Worm (Caenorhabditis elegans): ENCODE data around the gene bkip-1.

bkip-1 gene

DNA sequence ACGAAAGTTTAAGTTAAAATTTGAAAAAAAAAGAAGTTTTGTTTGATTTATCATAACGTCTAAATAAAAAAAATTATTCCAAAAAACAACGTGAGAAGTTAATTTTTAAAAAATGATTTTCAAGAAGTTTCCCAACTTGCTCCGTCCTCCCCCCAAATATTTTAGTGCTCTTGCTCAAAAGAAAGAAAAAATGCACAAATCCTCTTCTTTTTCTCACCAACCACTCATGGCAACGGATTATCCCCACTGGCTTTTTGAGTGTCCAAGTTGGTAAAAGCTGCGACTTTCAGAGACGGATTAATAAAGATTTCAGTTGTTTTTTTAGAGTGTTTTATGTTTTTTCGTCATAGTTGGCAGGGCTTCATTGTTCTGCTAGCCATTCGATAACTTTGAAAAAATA lies 3.5 kb upstream of the bkip-1 start, which contains the start of gene Y39G8C.2:
Y39G8C.2 (minus strand) TSS at position 101 of the 400 bp plus-strand sequence.
- TF ChIP-seq ceh-16 (tag; optimal IDR thresholded peaks at IDR 0.05): no peak
- no peak for TF ChIP-seq nhr-23 (tag; optimal IDR thresholded peaks at IDR 0.05)
- TF ChIP-seq F13H6.1 (tag; optimal IDR thresholded peaks at IDR 0.05): no peak
- no peak for TF ChIP-seq elt-1 (tag; optimal IDR thresholded peaks at IDR 0.05)
- TF ChIP-seq sma-9 (GFP tag; optimal IDR thresholded peaks at IDR 0.05): no peak
- no peak for TF ChIP-seq sma-9 (tag; optimal IDR thresholded peaks at IDR 0.05)
- no peak for TF ChIP-seq R02D3.7 (tag; optimal IDR thresholded peaks at IDR 0.05)
- TF ChIP-seq lin-39 (tag; optimal IDR thresholded peaks at IDR 0.05): no peak
- no peak for TF ChIP-seq lin-13 (GFP tag; optimal IDR thresholded peaks at IDR 0.05)
- no peak for TF ChIP-seq egl-27 (tag; optimal IDR thresholded peaks at IDR 0.05)
- no peak for TF ChIP-seq nhr-12 (tag; optimal IDR thresholded peaks at IDR 0.05)
- no peak for TF ChIP-seq aly-2 (tag; optimal IDR thresholded peaks at IDR 0.05)

DNA sequence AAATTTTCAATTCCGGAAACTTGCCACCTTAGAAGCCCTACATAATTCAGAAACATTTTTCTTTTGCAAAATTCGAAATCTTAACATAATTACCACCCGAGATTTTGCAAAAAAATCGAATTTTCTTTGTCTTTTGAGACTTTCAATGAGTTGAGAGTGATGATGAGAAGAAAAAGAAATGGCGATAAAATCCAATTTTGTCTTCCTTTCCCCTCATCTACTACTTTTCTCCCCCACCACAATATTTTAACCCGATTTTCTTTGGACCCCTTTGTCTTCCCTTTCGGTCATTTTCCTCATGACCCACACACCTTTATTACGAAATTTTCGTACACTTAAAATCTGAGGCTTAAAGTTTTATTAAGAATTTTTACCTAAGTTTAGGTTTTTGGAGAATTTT lies 2.7 kb upstream of the bkip-1 start:
- no peak for TF ChIP-seq nhr-21 (tag; optimal IDR thresholded peaks at IDR 0.05)
- no peak for TF ChIP-seq ama-1 (optimal IDR thresholded peaks at IDR 0.05)
- TF ChIP-seq mab-5 (tag; optimal IDR thresholded peaks at IDR 0.05): no peak
- TF ChIP-seq dmd-4 (tag; optimal IDR thresholded peaks at IDR 0.05): no peak
- TF ChIP-seq mdl-1 (tag; optimal IDR thresholded peaks at IDR 0.05): no peak
- no peak for TF ChIP-seq blmp-1 (tag; optimal IDR thresholded peaks at IDR 0.05; ENCODE audit: insufficient read depth)
- no peak for TF ChIP-seq gmeb-1 (tag; optimal IDR thresholded peaks at IDR 0.05)
- TF ChIP-seq mbf-1 (tag; optimal IDR thresholded peaks at IDR 0.05): no peak
- TF ChIP-seq ztf-4 (tag; optimal IDR thresholded peaks at IDR 0.05): no peak
- no peak for TF ChIP-seq crh-2 (tag; optimal IDR thresholded peaks at IDR 0.05)
- no peak for TF ChIP-seq nhr-12 (tag; optimal IDR thresholded peaks at IDR 0.05)
- TF ChIP-seq elt-1 (tag; optimal IDR thresholded peaks at IDR 0.05): no peak
- TF ChIP-seq alr-1 (tag; optimal IDR thresholded peaks at IDR 0.05): no peak
- no peak for TF ChIP-seq fos-1 (tag; optimal IDR thresholded peaks at IDR 0.05)
- TF ChIP-seq lin-11 (tag; optimal IDR thresholded peaks at IDR 0.05): no peak
- TF ChIP-seq lin-39 (tag; optimal IDR thresholded peaks at IDR 0.05): no peak
- TF ChIP-seq F13H6.1 (tag; optimal IDR thresholded peaks at IDR 0.05): no peak
- no peak for TF ChIP-seq ztf-11 (tag; optimal IDR thresholded peaks at IDR 0.05)

DNA sequence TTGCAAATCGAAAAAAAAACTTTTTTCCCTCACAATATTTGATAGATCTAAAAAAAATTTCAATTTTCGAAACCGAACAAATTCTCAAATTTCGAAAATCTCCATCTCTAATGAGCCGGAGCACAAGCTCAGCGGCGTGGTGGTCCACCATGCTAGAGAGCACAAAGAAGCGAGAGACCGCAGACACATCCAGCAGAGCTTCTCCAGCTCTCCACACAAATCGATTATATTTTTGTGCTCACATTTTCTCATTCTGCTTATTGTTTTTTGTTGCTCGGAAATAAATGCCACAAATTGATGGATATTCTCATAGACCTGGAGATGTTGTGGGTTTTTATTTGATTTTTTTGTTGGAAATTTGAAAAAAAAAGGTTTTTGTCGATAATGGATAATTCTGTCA lies 1.0 kb downstream of the bkip-1 start:
- TF ChIP-seq sem-4 (tag; optimal IDR thresholded peaks at IDR 0.05) (no peak), unc-55 (GFP tag; optimal IDR thresholded peaks at IDR 0.05) (peak; percentile 30), fos-1 (tag; optimal IDR thresholded peaks at IDR 0.05) (no peak), skn-1 (tag; optimal IDR thresholded peaks at IDR 0.05) (no peak), ztf-4 (tag; optimal IDR thresholded peaks at IDR 0.05) (no peak), C34F6.9 (tag; optimal IDR thresholded peaks at IDR 0.05) (peak; percentile 53), lsy-2 (tag; optimal IDR thresholded peaks at IDR 0.05) (peak in 1 of 2 experiments; percentile 11), egl-27 (tag; optimal IDR thresholded peaks at IDR 0.05) (no peak), gmeb-1 (tag; optimal IDR thresholded peaks at IDR 0.05) (no peak)

DNA sequence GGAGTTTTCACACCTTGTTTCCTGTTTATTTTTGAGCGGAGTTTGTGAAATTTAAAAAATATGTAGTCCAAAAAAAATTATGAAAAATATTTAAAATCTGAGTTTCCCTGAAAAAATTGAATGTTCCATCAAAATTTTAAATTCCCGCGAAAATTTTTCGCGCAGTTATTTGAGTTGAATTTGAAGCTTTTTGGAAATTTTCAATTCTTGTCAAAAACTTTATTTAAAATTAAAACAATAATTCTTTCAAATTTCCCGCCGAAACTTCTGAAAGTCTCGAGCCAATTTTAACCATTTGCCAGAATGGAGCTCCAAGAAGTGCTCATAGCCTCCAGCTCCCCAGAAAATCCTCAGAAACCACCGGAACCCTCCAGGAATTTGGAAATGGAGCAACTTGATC lies 3.4 kb downstream of the bkip-1 start, which contains the start of gene gur-4:
gur-4 (plus strand) TSS at position 301 of the 400 bp plus-strand sequence.
- TF ChIP-seq nhr-237 (tag; optimal IDR thresholded peaks at IDR 0.05): no peak
- TF ChIP-seq nhr-77 (tag; optimal IDR thresholded peaks at IDR 0.05): no peak
- no peak for TF ChIP-seq ceh-82 (tag; optimal IDR thresholded peaks at IDR 0.05)
- TF ChIP-seq nhr-21 (tag; optimal IDR thresholded peaks at IDR 0.05): no peak

DNA sequence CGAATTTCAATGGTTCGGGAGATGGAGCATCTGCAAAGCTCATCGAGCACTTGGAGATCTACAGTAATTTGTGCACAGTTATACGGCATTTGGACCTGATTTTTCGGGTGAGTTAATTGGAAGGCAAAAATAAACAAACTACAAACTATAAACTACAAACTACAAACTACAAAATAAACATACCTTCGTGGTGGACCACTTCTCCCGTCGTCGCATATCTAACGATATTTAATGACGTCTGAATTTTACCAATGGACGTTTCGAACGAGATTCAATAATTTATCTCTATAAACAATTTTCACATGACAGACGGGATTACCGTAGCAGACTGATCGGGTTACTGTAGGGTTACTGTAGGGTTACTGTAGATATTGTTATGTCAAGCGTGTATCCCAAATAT lies 5.1 kb downstream of the bkip-1 start:
- TF ChIP-seq lsy-2 (tag; optimal IDR thresholded peaks at IDR 0.05) (no peak), mab-5 (tag; optimal IDR thresholded peaks at IDR 0.05) (no peak), gmeb-1 (tag; optimal IDR thresholded peaks at IDR 0.05) (no peak), mdl-1 (tag; optimal IDR thresholded peaks at IDR 0.05) (no peak), ztf-11 (tag; optimal IDR thresholded peaks at IDR 0.05) (no peak), mbf-1 (tag; optimal IDR thresholded peaks at IDR 0.05) (no peak), skn-1 (tag; optimal IDR thresholded peaks at IDR 0.05) (no peak), alr-1 (tag; optimal IDR thresholded peaks at IDR 0.05) (no peak), blmp-1 (tag; optimal IDR thresholded peaks at IDR 0.05; ENCODE audit: insufficient read depth) (no peak), lin-39 (tag; optimal IDR thresholded peaks at IDR 0.05) (no peak), egl-27 (tag; optimal IDR thresholded peaks at IDR 0.05) (no peak), nhr-12 (tag; optimal IDR thresholded peaks at IDR 0.05) (no peak), nhr-23 (tag; optimal IDR thresholded peaks at IDR 0.05) (no peak), lin-13 (GFP tag; optimal IDR thresholded peaks at IDR 0.05) (no peak), sem-4 (tag; optimal IDR thresholded peaks at IDR 0.05) (no peak), ztf-4 (tag; optimal IDR thresholded peaks at IDR 0.05) (no peak), sma-9 (GFP tag; optimal IDR thresholded peaks at IDR 0.05) (no peak), sma-9 (tag; optimal IDR thresholded peaks at IDR 0.05) (no peak)

Measured in whole organism, L2 larva.